Fruit fly (Drosophila melanogaster): Measurements from ENCODE around the gene CG11498.
A peak's percentile ranks its signal among the peaks of the same experiment; 100 is the strongest.

CG11498 gene

DNA sequence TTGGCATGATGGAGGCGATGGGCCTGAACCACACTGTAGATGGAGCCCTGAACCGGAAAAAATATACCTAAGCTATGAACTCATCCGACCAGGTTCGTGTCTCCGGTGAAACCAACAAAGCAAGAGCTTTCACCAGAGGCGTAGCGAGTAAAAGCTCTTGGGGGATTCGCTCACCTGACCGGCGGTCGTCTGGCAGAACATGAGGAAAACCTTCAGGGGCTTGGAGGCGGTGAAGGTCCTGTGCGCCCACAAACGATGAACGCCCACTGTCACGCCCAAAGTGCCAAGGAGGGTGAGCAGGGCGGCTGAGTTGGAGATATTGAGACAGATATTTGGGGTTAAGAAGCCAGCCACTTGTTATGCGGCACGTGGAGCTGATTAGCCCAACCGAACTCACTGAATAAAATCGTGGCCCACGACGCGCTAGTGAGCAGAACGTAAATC is 35.4 kb upstream of the CG11498 start:
- TF ChIP-seq repo (GFP tag; optimal IDR thresholded peaks at IDR 0.05) (no peak), BEAF-32 (GFP tag; optimal IDR thresholded peaks at IDR 0.05) (no peak), CG18764 (GFP tag; optimal IDR thresholded peaks at IDR 0.05) (peak; percentile 23), trh (GFP tag; optimal IDR thresholded peaks at IDR 0.05) (no peak), CrebB (tag; optimal IDR thresholded peaks at IDR 0.05) (peak; percentile 39), CG7928 (GFP tag; optimal IDR thresholded peaks at IDR 0.05) (peak; percentile 93), Nf-YB (GFP tag; optimal IDR thresholded peaks at IDR 0.05) (no peak), Nf-YC (tag; optimal IDR thresholded peaks at IDR 0.05) (peak; percentile 53), chif (GFP tag; optimal IDR thresholded peaks at IDR 0.05) (peak; percentile 9), CG3163 (GFP tag; optimal IDR thresholded peaks at IDR 0.05) (peak; percentile 20), hb (GFP tag; IDR thresholded peaks at IDR 0.05; ENCODE audit: partially characterized antibody) (no peak), CG1792 (GFP tag; optimal IDR thresholded peaks at IDR 0.05) (no peak), Gsc (GFP tag; IDR thresholded peaks at IDR 0.05) (no peak), CG34224 (GFP tag; IDR thresholded peaks at IDR 0.05; ENCODE audit: partially characterized antibody) (no peak), CG4730 (GFP tag; IDR thresholded peaks at IDR 0.05) (0 out of 2 replicates have a peak, but pooled peaks have one; percentile 20), bbx (GFP tag; IDR thresholded peaks at IDR 0.05; ENCODE audit: partially characterized antibody) (no peak), Lpt (GFP tag; optimal IDR thresholded peaks at IDR 0.05) (no peak), slp2 (GFP tag; optimal IDR thresholded peaks at IDR 0.05) (peak; percentile 4), slbo (GFP tag; IDR thresholded peaks at IDR 0.05) (peak; percentile 83), HLH4C (GFP tag; IDR thresholded peaks at IDR 0.05; ENCODE audit: partially characterized antibody) (no peak), Med (GFP tag) (peak; percentile 86), Tbp (GFP tag; optimal IDR thresholded peaks at IDR 0.05) (no peak), CG7271 (tag; optimal IDR thresholded peaks at IDR 0.05) (no peak), pnt (GFP tag; optimal IDR thresholded peaks at IDR 0.05) (no peak), Fer2 (tag; optimal IDR thresholded peaks at IDR 0.05) (peak; percentile 20), odd (GFP tag; optimal IDR thresholded peaks at IDR 0.05) (no peak), GATAe (GFP tag; conservative IDR thresholded peaks at IDR 0.05) (no peak), CG13123 (GFP tag; optimal IDR thresholded peaks at IDR 0.05) (no peak), lmd (GFP tag; IDR thresholded peaks at IDR 0.05) (peak; percentile 72), Atf6 (GFP tag; IDR thresholded peaks at IDR 0.05) (peak; percentile 15; the same call in 1 of the 2 replicates), CG4617 (GFP tag; optimal IDR thresholded peaks at IDR 0.05; ENCODE audit: borderline replicate concordance) (no peak), bsh (GFP tag; optimal IDR thresholded peaks at IDR 0.05) (peak in 1 of 2 experiments; percentile 15), maf-S (GFP tag; optimal IDR thresholded peaks at IDR 0.05) (no peak), CG17186 (GFP tag; optimal IDR thresholded peaks at IDR 0.05) (no peak), dan (GFP tag; IDR thresholded peaks at IDR 0.05) (no peak), NC2β (GFP tag; optimal IDR thresholded peaks at IDR 0.05) (no peak), Lim3 (GFP tag; IDR thresholded peaks at IDR 0.05) (no peak), pros (GFP tag; optimal IDR thresholded peaks at IDR 0.05) (no peak), run (tag; optimal IDR thresholded peaks at IDR 0.05) (no peak), Dad (GFP tag; optimal IDR thresholded peaks at IDR 0.05) (no peak), Elba2 (GFP tag; optimal IDR thresholded peaks at IDR 0.05) (no peak), gfzf (GFP tag; optimal IDR thresholded peaks at IDR 0.05) (peak; percentile 33), Dp (GFP tag; optimal IDR thresholded peaks at IDR 0.05) (peak; percentile 3), CG11456 (GFP tag; IDR thresholded peaks at IDR 0.05) (peak; percentile 83), Bteb2 (GFP tag; optimal IDR thresholded peaks at IDR 0.05) (peak; percentile 50), CG17328 (GFP tag; IDR thresholded peaks at IDR 0.05) (no peak; the same call in 1 of the 2 replicates), CG11723 (GFP tag; optimal IDR thresholded peaks at IDR 0.05) (no peak), CG12769 (tag; optimal IDR thresholded peaks at IDR 0.05) (peak; percentile 65), CG8388 (GFP tag; optimal IDR thresholded peaks at IDR 0.05) (no peak), pb (GFP tag; optimal IDR thresholded peaks at IDR 0.05) (no peak), sima (GFP tag; optimal IDR thresholded peaks at IDR 0.05) (no peak)
